Fruit fly (Drosophila melanogaster) whole organism: ENCODE measurements around the gene CG12984.

Experiments used
- psq ChIP-seq: fragments of >200 bp; optimal IDR thresholded peaks from 2 replicates; lab custom pipeline; 2017
- usp ChIP-seq: fragments of >200 bp; optimal IDR thresholded peaks from 2 replicates; lab custom pipeline; 2017; ENCODE audit warnings: missing biosample characterization, missing genetic modification characterization, mixed read lengths

- TF ChIP-seq usp (no peak), psq (lab: Kevin White, UChicago) (no peak)
Measured at dm6 chr3L:20983309-20983708, 8.2 kb upstream of the CG12984 start.
